Worm (Caenorhabditis elegans): ENCODE measurements around the gene R07A4.3.

R07A4.3 gene

DNA sequence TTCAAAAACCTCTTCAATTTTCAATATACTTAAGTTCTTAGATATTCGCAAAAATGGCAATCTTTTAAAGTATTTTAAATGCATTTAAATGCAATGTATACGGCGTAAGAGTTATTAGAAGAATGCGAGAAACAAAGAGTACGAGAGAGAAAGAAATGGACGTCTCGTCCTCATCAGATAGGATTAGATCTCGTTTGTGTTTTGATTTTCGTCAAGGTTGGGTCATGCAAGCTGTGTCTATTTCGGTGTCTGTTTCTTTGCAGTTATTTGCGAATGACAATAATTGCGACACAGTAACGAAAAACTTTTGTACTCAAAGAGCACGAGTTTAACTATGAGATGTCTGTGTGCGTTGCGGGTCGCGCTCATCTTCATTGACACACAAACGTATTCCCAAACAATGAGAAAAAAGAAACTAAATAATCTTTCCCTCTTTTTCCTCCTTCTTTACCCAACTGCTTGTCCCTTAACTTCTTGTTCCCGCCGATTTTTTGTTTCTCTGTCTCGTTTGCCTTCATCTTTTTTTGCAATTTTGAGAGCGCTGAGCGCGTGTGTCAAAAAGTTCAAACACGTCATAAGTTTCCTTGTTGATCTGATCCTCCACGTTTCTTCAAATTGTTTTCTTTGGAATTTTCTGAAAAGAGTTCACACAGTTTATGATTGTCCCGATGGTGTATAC is 13.6 kb downstream of the R07A4.3 start:
- no peak for TF ChIP-seq unc-62 (GFP tag; optimal IDR thresholded peaks at IDR 0.05)

DNA sequence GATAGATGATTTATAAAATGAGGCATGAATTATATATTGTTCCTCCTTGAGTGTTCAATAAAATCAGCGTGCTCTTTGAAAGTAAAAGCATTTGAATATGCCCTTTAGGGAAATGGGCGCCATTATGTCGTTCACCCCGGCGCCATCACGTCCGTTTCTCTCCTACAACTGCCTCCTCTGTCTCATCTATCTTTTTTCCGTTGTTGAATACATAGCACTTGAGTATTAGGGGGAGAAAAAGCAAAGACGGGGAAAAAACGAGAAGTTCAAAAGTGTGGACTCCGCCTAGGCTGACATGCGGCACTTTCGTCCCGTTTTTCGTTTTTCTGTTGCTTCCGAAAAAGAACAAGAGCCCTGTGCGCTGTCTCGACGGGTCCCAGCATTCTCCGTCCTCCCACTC is 14.2 kb downstream of the R07A4.3 start:
- TF ChIP-seq unc-62 (GFP tag; optimal IDR thresholded peaks at IDR 0.05): no peak

DNA sequence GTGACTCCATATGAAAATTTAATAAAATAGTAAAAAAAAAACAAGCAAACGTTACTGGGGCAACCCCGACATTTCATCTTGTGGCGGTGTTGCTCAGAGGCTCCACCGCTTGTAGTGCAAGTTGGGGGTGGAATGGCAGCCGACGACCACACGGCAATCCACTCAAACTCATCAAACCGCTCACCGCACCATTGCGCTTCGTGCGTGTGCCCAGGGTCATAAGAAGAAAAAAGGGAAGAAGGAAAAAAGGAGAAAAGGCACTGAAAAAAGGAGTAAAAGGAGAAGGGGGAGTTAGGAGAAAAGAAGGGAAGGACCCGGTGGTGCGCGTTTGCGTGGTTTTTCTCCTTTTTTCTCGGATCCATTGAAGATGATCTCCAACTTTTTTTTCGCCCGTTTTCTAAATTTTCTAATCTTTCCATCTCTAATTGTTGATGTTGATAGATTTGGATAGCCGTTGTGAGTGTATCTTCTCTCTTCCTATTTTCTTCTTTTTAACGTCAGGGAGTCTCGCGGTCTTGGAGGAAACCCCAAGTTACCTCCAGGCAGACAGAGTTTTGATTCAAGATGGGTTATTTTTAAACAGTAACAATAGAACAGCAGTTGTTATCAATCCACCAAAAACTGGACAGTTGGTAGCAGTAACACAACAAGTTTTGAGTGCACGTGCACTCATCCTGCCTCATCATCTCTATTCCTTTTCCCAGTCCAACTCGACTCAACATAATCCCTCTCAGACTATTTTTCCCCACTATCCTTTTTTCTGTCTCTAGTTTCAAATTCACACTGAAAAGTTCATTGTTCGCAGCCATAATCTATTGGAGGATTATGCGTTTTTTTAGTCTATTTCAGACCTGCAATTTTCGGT is 15.0 kb downstream of the R07A4.3 start:
- TF ChIP-seq unc-62 (GFP tag; optimal IDR thresholded peaks at IDR 0.05): no peak

ce11 chrX:10769232-10769738 is 15.8 kb downstream of the R07A4.3 start, which contains the start of gene sma-9:
sma-9 (plus strand) TSS chrX:10769282.
- TF ChIP-seq unc-62 (GFP tag; optimal IDR thresholded peaks at IDR 0.05): no peak

DNA sequence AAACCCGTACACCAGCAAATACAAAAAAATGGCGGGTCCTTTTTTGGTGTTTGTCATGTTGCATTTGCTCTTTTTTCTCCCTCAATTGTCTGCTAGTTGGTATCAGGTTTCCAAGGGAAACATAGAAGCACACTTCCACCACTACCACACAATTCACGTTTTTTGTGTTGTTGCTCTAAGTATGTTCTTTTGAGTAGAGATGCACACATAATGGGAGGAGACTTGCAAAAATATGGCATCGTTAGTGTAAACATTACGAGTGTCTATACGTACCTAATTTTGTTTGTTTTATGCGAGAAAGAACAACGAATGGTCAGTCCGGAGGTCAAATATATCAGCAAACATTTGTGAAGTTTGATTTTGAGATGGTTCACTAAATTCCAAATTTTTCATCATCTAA is 16.5 kb downstream of the R07A4.3 start:
- TF ChIP-seq unc-62 (GFP tag; optimal IDR thresholded peaks at IDR 0.05): no peak

DNA sequence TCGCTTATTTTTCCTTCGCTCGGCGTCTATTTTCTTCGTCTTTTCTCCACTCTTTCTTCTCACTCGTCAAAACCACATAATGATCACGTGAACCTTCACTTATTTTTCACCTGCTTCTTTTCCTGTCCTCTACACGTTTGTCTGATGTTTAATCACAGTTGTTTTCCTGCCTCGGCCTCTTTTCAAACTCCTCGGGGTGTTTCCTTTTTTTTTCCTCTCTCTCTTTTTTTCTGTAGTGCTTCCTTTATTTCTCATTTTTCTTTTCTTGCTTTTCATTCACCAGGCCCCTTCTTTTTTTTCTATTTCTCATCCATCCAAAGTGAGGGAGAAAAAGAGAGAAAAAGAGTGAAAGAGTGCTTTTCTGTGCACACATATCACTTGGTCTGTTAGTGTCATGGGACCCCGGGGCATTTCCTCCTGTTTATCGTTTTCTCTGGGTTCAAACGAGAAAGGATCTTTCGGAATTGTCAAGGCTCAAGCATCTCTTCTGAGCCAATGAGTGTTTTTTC is 17.5 kb downstream of the R07A4.3 start:
- TF ChIP-seq unc-62 (GFP tag; optimal IDR thresholded peaks at IDR 0.05): no peak

DNA sequence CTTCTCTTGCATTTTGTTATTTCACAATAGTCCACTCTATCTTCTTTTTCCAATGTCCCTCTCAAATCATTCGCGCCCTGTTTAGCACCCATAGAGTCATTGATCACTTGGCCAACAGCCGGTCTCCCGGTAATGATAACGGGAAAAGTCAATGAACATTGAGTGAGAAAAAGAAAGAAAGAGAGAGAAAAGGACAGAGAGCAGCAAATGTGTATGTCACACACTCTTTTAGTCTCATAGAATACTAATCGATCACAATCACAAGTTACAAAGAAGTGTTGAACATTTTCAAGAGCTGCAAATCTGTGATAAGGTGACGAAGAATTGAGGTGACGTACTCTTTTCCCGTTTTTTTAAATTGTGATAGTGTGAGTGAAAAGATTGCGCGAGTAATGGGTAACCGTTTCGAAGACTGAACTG is 18.7 kb downstream of the R07A4.3 start:
- no peak for TF ChIP-seq unc-62 (GFP tag; optimal IDR thresholded peaks at IDR 0.05)

- no peak for TF ChIP-seq unc-62 (GFP tag; optimal IDR thresholded peaks at IDR 0.05)
Observed at ce11 chrX:10772763-10773162, 19.3 kb downstream of the R07A4.3 start.

DNA sequence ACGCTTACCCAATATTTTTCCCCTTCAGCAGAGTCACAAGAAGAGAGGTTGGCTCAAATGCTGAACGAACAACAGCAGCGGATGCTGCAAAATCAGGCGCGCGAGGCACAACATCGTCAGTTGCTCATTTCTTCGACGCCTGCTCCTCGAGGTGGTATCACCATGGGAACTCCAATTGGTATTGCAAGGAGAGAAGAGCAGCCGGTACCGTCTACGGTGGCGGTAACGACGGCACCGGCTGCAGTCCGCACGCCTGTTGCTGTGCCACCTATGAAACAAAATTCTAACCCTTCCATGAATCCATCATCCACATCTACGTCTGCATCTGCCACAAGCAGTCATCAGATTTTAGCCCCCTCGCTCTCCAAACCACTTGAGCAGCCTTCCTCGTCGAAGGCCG is 21.4 kb downstream of the R07A4.3 start:
- no peak for TF ChIP-seq unc-62 (GFP tag; optimal IDR thresholded peaks at IDR 0.05)

ce11 chrX:10780542-10781266 is 27.2 kb downstream of the R07A4.3 start:
- no peak for TF ChIP-seq unc-62 (GFP tag; optimal IDR thresholded peaks at IDR 0.05)

ce11 chrX:10783822-10784221 is 30.3 kb downstream of the R07A4.3 start, which contains the start of gene clc-4:
clc-4 (minus strand) TSS chrX:10783922.
- TF ChIP-seq unc-62 (GFP tag; optimal IDR thresholded peaks at IDR 0.05): no peak

- no peak for TF ChIP-seq unc-62 (GFP tag; optimal IDR thresholded peaks at IDR 0.05)
Observed at ce11 chrX:10787203-10787602, 33.7 kb downstream of the R07A4.3 start, which contains the start of gene ttr-14. ttr-14 (plus strand) TSS chrX:10787503.

DNA sequence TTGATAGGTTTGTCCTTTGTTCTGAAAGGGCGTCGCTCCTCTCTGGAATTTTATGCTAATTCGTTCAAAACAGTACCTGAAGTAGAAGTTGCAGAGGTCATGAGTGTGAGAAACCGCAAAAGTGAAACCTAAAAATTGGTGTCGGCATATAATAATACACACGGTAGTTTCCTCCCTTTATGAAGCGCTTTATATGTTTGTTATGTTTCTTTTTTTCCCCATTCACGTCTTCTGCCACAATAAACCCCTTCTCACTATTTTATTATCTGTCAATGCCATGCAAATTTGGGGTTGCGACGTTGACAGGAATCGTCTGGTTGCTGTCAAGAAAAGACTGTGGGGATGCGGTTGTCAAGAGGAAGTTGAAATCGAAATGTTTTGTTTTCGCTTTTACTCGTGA is 38.9 kb downstream of the R07A4.3 start, which contains the start of gene vap-2:
TSS of gene vap-2 (minus strand) at position 101 of the 400 bp plus-strand sequence.
- TF ChIP-seq unc-62 (GFP tag; optimal IDR thresholded peaks at IDR 0.05): no peak

DNA sequence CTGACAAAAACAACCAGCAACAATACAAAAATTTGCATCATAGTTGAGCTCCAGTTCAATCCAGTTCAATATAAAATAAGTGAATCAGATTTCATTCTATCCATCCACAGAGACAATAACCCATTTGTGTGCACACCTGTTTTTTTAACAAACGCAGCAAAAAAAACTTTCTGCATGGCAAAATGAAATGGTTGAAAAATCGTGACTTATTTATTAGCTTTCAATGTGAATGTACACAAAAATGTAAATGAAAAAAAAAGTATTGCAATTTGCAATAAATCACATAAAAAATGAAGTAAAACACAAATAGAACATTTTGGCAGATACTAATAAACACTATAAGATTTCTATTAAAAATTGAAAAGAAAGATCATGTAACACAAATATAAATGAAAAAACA is 41.1 kb downstream of the R07A4.3 start, which contains the start of gene T05A10.6:
TSS of gene T05A10.6 (minus strand) at position 101 of the 400 bp plus-strand sequence.
- TF ChIP-seq unc-62 (GFP tag; optimal IDR thresholded peaks at IDR 0.05): no peak

DNA sequence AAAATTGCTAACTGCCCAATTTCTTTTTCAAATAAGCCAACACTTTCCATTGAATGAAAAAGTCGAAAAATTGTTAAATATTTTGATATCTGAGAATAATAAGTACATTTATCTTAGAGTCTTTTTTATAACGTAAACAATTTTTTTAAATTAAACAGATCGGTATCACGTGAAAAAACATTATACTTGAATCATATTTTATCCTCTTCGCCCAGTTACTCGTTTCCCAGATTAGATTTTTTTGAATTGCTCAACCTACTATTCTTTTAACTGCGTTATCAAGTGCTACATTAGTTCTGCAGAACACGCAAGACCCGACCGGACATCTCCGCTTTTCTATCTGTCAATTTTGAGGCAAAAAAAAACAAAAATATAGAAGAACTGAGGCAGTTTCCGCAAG is 50.9 kb downstream of the R07A4.3 start, which contains the start of gene F31B12.4:
TSS of gene F31B12.4 (plus strand) at position 301 of the 400 bp plus-strand sequence.
- TF ChIP-seq unc-62 (GFP tag; optimal IDR thresholded peaks at IDR 0.05): no peak
